Fruit fly (Drosophila melanogaster): ENCODE data around the gene CG6324.

The CG6324 gene

DNA sequence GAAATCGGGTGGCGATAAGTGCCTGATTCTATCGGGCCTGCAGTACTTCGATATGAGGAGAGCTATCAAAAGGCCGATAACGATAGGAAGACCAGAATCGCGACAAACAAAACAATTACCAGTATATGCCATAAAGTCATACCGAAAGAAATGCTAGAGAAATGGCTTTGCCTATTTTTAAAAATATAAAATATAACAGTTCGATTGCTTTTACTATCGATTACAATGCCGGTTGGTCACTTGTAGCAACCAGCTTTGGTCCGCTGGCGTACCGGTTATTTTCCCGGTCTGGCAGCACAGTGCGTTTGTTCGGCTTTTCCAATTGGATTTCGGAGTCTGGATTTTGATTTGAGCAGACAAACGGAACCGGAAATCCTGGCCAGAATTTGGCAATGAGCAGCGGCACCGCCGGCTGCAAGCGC lies 13.4 kb upstream of the CG6324 start, which contains the start of the genes shtd, CG6294 and CG6299 (continued):
- peak; percentile 60 for TF ChIP-seq CG8290 (GFP tag; optimal IDR thresholded peaks at IDR 0.05)
- TF ChIP-seq CG8290 (tag; optimal IDR thresholded peaks at IDR 0.05): no peak
- no peak for TF ChIP-seq CG6683 (GFP tag; optimal IDR thresholded peaks at IDR 0.05)
- TF ChIP-seq CG1024 (GFP tag; IDR thresholded peaks at IDR 0.05): no peak
- no peak for TF ChIP-seq D19B (GFP tag; optimal IDR thresholded peaks at IDR 0.05)
- no peak for TF ChIP-seq ATbp (GFP tag; optimal IDR thresholded peaks at IDR 0.05)
- no peak for TF ChIP-seq scrt (GFP tag; optimal IDR thresholded peaks at IDR 0.05)
- no peak for TF ChIP-seq gcm2 (GFP tag; optimal IDR thresholded peaks at IDR 0.05)
- no peak for TF ChIP-seq dati (GFP tag; IDR thresholded peaks at IDR 0.05)
- no peak for TF ChIP-seq Sox100B (GFP tag; optimal IDR thresholded peaks at IDR 0.05)
- peak; percentile 19 to 29 for TF ChIP-seq dpn (GFP tag; optimal IDR thresholded peaks at IDR 0.05)
- no peak for TF ChIP-seq usp (GFP tag; optimal IDR thresholded peaks at IDR 0.05)
- TF ChIP-seq croc (GFP tag; conservative IDR thresholded peaks at IDR 0.05): no peak
- no peak for TF ChIP-seq CG10462 (GFP tag; optimal IDR thresholded peaks at IDR 0.05)
- TF ChIP-seq Max (GFP tag; optimal IDR thresholded peaks at IDR 0.05): peak; percentile 25
- TF ChIP-seq YL-1 (GFP tag; optimal IDR thresholded peaks at IDR 0.05): peak; percentile 67
- TF ChIP-seq pb (GFP tag; optimal IDR thresholded peaks at IDR 0.05): no peak
- peak; percentile 8 for TF ChIP-seq CG9817 (tag; optimal IDR thresholded peaks at IDR 0.05)
- TF ChIP-seq sisA (GFP tag; IDR thresholded peaks at IDR 0.05): no peak
- TF ChIP-seq B-H1 (GFP tag; IDR thresholded peaks at IDR 0.05): no peak
- TF ChIP-seq MTF-1 (GFP tag; optimal IDR thresholded peaks at IDR 0.05; ENCODE audit: borderline replicate concordance): no peak
- TF ChIP-seq tio (GFP tag; optimal IDR thresholded peaks at IDR 0.05): no peak
- no peak for TF ChIP-seq Mes4 (GFP tag; optimal IDR thresholded peaks at IDR 0.05)
- no peak for TF ChIP-seq dan (GFP tag; IDR thresholded peaks at IDR 0.05)
- no peak for TF ChIP-seq CG17385 (GFP tag; optimal IDR thresholded peaks at IDR 0.05)
- TF ChIP-seq zfh2 (GFP tag; optimal IDR thresholded peaks at IDR 0.05): no peak
- no peak for TF ChIP-seq CG32772 (GFP tag; IDR thresholded peaks at IDR 0.05)
- TF ChIP-seq CG9932 (GFP tag; IDR thresholded peaks at IDR 0.05): peak; percentile 33; the same call in 1 of the 2 replicates
- TF ChIP-seq shn (GFP tag; optimal IDR thresholded peaks at IDR 0.05): no peak
- no peak; the same call in 1 of the 2 replicates for TF ChIP-seq vvl (GFP tag; IDR thresholded peaks at IDR 0.05)
- no peak for TF ChIP-seq CG1233 (GFP tag; optimal IDR thresholded peaks at IDR 0.05)
- TF ChIP-seq ERR (GFP tag; optimal IDR thresholded peaks at IDR 0.05): no peak
- no peak for TF ChIP-seq lov (optimal IDR thresholded peaks at IDR 0.05)
- TF ChIP-seq lov (GFP tag; IDR thresholded peaks at IDR 0.05): no peak
- TF ChIP-seq CG9797 (GFP tag; optimal IDR thresholded peaks at IDR 0.05): peak; percentile 45
- TF ChIP-seq HLH4C (GFP tag; IDR thresholded peaks at IDR 0.05; ENCODE audit: partially characterized antibody): peak; percentile 100
- TF ChIP-seq CG6175 (GFP tag; IDR thresholded peaks at IDR 0.05): no peak
- no peak for TF ChIP-seq gt (GFP tag; IDR thresholded peaks at IDR 0.05)
- TF ChIP-seq Hr39 (optimal IDR thresholded peaks at IDR 0.05): no peak
- no peak for TF ChIP-seq abd-A (tag; optimal IDR thresholded peaks at IDR 0.05)
- no peak for TF ChIP-seq CG10959 (GFP tag; IDR thresholded peaks at IDR 0.05)
- TF ChIP-seq Jarid2 (GFP tag; optimal IDR thresholded peaks at IDR 0.05): no peak
- TF ChIP-seq Mad (GFP tag; optimal IDR thresholded peaks at IDR 0.05): peak; percentile 20
- peak in 1 of 2 experiments; percentile 21 for TF ChIP-seq Pdp1 (GFP tag; optimal IDR thresholded peaks at IDR 0.05)
- no peak for TF ChIP-seq CG15601 (tag; optimal IDR thresholded peaks at IDR 0.05)
- no peak for TF ChIP-seq Doc2 (GFP tag; IDR thresholded peaks at IDR 0.05)
- TF ChIP-seq tup (GFP tag; optimal IDR thresholded peaks at IDR 0.05): no peak
- TF ChIP-seq Hmr (GFP tag; optimal IDR thresholded peaks at IDR 0.05): no peak
- TF ChIP-seq mirr (GFP tag; optimal IDR thresholded peaks at IDR 0.05): no peak
- TF ChIP-seq CG10267 (tag; optimal IDR thresholded peaks at IDR 0.05): peak; percentile 42
- TF ChIP-seq ash1 (GFP tag; optimal IDR thresholded peaks at IDR 0.05): no peak
- no peak for TF ChIP-seq CG4424 (GFP tag; optimal IDR thresholded peaks at IDR 0.05)
- TF ChIP-seq sd (tag; optimal IDR thresholded peaks at IDR 0.05): no peak
